Fruit fly (Drosophila melanogaster): Measurements from ENCODE around the gene inaF-A.

The inaF-A gene

DNA sequence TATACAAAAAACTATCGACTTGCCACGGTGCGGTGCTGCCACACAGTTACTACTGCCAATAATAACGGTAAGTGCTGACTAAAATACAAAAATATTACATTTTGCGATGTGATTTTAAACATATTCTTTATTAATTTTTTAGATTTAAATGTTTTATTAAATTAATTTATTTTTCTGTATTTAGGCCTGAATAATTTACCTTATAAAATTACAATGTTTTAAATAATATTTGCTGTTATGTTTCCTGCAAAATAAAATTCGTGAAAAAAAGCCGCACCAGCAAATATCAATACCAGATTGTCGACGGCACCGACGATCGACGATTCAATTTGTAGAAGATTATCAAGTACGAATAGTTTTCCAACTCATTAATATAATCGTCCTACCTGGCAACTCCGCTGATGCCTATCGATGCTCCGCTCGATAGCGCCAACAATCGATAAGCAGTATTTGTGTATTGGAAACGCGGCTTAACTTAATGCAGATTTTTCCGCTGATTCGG is 55.1 kb downstream of the inaF-A start, which contains the start of the genes Vlet and bif (continued):
- TF ChIP-seq slbo (GFP tag; IDR thresholded peaks at IDR 0.05) (peak; percentile 74), Elba2 (GFP tag; optimal IDR thresholded peaks at IDR 0.05) (no peak), D19A (tag; optimal IDR thresholded peaks at IDR 0.05) (peak; percentile 56), fd102C (GFP tag; optimal IDR thresholded peaks at IDR 0.05) (no peak), ken (GFP tag; IDR thresholded peaks at IDR 0.05) (peak; percentile 50; the same call in 1 of the 3 replicates), pan (optimal IDR thresholded peaks at IDR 0.05) (no peak), pan (GFP tag; optimal IDR thresholded peaks at IDR 0.05 in 1 of 2, IDR thresholded peaks at IDR 0.05 in 1 of 2) (peak in 1 of 2 experiments; percentile 49), en (GFP tag; optimal IDR thresholded peaks at IDR 0.05) (no peak), CG7745 (tag; optimal IDR thresholded peaks at IDR 0.05) (no peak), gt (GFP tag; IDR thresholded peaks at IDR 0.05) (0 out of 2 replicates have a peak, but pooled peaks have one; percentile 31), Hr3 (GFP tag; optimal IDR thresholded peaks at IDR 0.05) (peak; percentile 75), ind (GFP tag; optimal IDR thresholded peaks at IDR 0.05) (peak; percentile 74), PHDP (tag; optimal IDR thresholded peaks at IDR 0.05) (peak; percentile 60), her (GFP tag; optimal IDR thresholded peaks at IDR 0.05) (peak; percentile 36), sim (GFP tag; IDR thresholded peaks at IDR 0.05) (no peak), CG11696 (GFP tag; IDR thresholded peaks at IDR 0.05) (no peak), pfk (GFP tag; optimal IDR thresholded peaks at IDR 0.05) (no peak), CG4854 (GFP tag; optimal IDR thresholded peaks at IDR 0.05) (no peak), CG2202 (tag; optimal IDR thresholded peaks at IDR 0.05) (no peak), peb (GFP tag; IDR thresholded peaks at IDR 0.05) (no peak), CG31388 (GFP tag; optimal IDR thresholded peaks at IDR 0.05) (peak; percentile 16), sug (tag; optimal IDR thresholded peaks at IDR 0.05) (peak; percentile 69), dimm (GFP tag; IDR thresholded peaks at IDR 0.05) (no peak), Kr (GFP tag; optimal IDR thresholded peaks at IDR 0.05) (no peak), CG6791 (GFP tag; IDR thresholded peaks at IDR 0.05; ENCODE audit: partially characterized antibody) (peak; percentile 74), kah (GFP tag; optimal IDR thresholded peaks at IDR 0.05) (no peak), lab (GFP tag; optimal IDR thresholded peaks at IDR 0.05) (no peak), crp (GFP tag; optimal IDR thresholded peaks at IDR 0.05) (no peak), chm (GFP tag; IDR thresholded peaks at IDR 0.05) (no peak), CG15514 (GFP tag; optimal IDR thresholded peaks at IDR 0.05) (peak; percentile 62), tx (GFP tag; optimal IDR thresholded peaks at IDR 0.05) (peak; percentile 29), CG7357 (GFP tag; IDR thresholded peaks at IDR 0.05) (peak; percentile 18; the same call in 1 of the 3 replicates), Doc2 (GFP tag; IDR thresholded peaks at IDR 0.05) (no peak), CG13287 (GFP tag; IDR thresholded peaks at IDR 0.05; ENCODE audit: partially characterized antibody) (peak; percentile 62), chinmo (GFP tag; IDR thresholded peaks at IDR 0.05; ENCODE audit: partially characterized antibody) (no peak), B-H1 (GFP tag; IDR thresholded peaks at IDR 0.05) (no peak), CG4617 (GFP tag; optimal IDR thresholded peaks at IDR 0.05; ENCODE audit: borderline replicate concordance) (peak; percentile 23), CG1233 (GFP tag; optimal IDR thresholded peaks at IDR 0.05) (peak; percentile 62), Lhr (GFP tag; optimal IDR thresholded peaks at IDR 0.05) (no peak), Awh (GFP tag; IDR thresholded peaks at IDR 0.05) (no peak), Hmr (GFP tag; optimal IDR thresholded peaks at IDR 0.05) (peak; percentile 71), CG14014 (GFP tag; IDR thresholded peaks at IDR 0.05) (0 out of 2 replicates have a peak, but pooled peaks have one; percentile 41), CG2116 (GFP tag; optimal IDR thresholded peaks at IDR 0.05) (peak; percentile 44), Dbx (GFP tag; IDR thresholded peaks at IDR 0.05) (0 out of 3 replicates have a peak, but pooled peaks have one; percentile 48), Dp (GFP tag; optimal IDR thresholded peaks at IDR 0.05) (peak; percentile 50), HmgZ (tag; optimal IDR thresholded peaks at IDR 0.05) (peak; percentile 31), mirr (GFP tag; optimal IDR thresholded peaks at IDR 0.05) (no peak), NK7.1 (GFP tag; optimal IDR thresholded peaks at IDR 0.05) (no peak), cad (GFP tag; optimal IDR thresholded peaks at IDR 0.05) (no peak), yki (optimal IDR thresholded peaks at IDR 0.05) (no peak), CG10979 (tag; optimal IDR thresholded peaks at IDR 0.05) (peak; percentile 58)

Measured in whole organism, embryonic.